Worm (Caenorhabditis elegans) whole organism, L2 larva: ENCODE measurements around the gene phf-34.

ENCODE experiments used
- elt-3 ChIP-seq: sonication (generic microtip); optimal IDR thresholded peaks from 2 replicates; lab custom pipeline; 2017; ENCODE audit warnings: missing biosample characterization, missing genetic modification characterization
- nhr-129 ChIP-seq: fragments of 150-350 bp; optimal IDR thresholded peaks from 2 replicates; lab custom pipeline; 2014; ENCODE audit warnings: missing biosample characterization, missing genetic modification characterization

DNA sequence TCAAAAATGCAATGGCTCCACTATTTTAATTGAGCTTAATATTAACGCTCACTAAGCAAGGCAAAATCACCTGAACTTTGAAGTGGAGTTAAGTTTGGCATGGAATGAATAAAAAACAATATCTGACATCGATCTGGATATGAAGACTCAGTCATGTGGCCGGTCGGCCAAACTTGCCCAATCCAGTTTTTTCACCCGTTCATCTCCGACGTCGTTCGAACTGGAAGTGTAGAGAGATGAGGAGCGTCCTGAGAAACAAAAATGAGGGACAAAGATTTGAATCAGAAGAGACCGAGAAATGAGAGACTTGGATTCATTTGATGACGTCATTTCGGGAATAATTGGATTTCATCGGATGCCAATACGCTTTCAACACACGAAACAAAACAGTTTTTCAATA lies 38.8 kb upstream of the phf-34 start:
- TF ChIP-seq elt-3 (no peak), nhr-129 (no peak)
